Fruit fly (Drosophila melanogaster): ENCODE measurements around the gene Arts.
A peak's percentile ranks its signal among the peaks of the same experiment; 100 is the strongest.

Arts gene

dm6 chr3L:16594922-16595518, 7.6 kb upstream of the Arts start, which contains the start of the genes spd-2 and Apl:
Gene spd-2 (minus strand): TSS chr3L:16595014.
Gene Apl (plus strand): TSS chr3L:16595181.
- TF ChIP-seq Pif1A (GFP tag; optimal IDR thresholded peaks at IDR 0.05) (no peak), CG4496 (GFP tag; IDR thresholded peaks at IDR 0.05) (no peak), fd96Ca (GFP tag; IDR thresholded peaks at IDR 0.05) (no peak), CG13204 (GFP tag; optimal IDR thresholded peaks at IDR 0.05) (no peak), CG14655 (GFP tag; optimal IDR thresholded peaks at IDR 0.05) (no peak), CG9948 (tag; optimal IDR thresholded peaks at IDR 0.05) (no peak), D1 (tag; optimal IDR thresholded peaks at IDR 0.05) (no peak), Snoo (tag; optimal IDR thresholded peaks at IDR 0.05) (no peak), CG8159 (tag; optimal IDR thresholded peaks at IDR 0.05) (no peak), gl (tag; optimal IDR thresholded peaks at IDR 0.05) (no peak), EcR (GFP tag; optimal IDR thresholded peaks at IDR 0.05) (no peak), CG10348 (GFP tag; IDR thresholded peaks at IDR 0.05) (no peak), CG32121 (GFP tag; IDR thresholded peaks at IDR 0.05) (no peak), Pif1B (GFP tag; optimal IDR thresholded peaks at IDR 0.05) (no peak), rn (GFP tag; IDR thresholded peaks at IDR 0.05) (no peak), CG34367 (tag; optimal IDR thresholded peaks at IDR 0.05) (no peak)

DNA sequence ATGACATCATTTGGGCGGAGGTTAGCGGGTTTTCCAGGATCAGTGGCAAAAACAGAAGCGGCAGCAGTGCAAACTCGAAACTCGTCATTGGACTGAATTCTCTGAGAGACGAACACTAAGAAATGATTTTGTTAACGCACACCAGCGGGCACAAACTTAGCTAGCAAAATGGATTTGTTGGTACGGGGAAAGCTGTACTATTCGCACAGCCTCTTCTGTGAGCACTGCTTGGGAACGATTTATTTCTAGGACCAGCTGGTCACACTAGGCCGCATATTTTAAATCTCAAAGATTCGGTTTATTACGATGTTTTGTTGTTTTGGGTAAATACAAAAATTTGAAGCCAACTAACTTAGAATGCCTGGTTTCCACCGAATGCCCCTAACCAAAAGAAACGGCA, 6.5 kb downstream of the Arts start, which contains the start of gene CG4098:
Gene CG4098, minus strand, starts transcription at position 228 of the 400 bp plus-strand sequence.
- peak; percentile 83 for TF ChIP-seq Ets98B (GFP tag; IDR thresholded peaks at IDR 0.05)
- TF ChIP-seq EcR (GFP tag; optimal IDR thresholded peaks at IDR 0.05), result no peak
- TF ChIP-seq Pif1B (GFP tag; optimal IDR thresholded peaks at IDR 0.05), result peak; percentile 20
- TF ChIP-seq CG14655 (GFP tag; optimal IDR thresholded peaks at IDR 0.05), result peak; percentile 27
- TF ChIP-seq rn (GFP tag; IDR thresholded peaks at IDR 0.05), result peak; percentile 55; the same call in 1 of the 2 replicates
- peak; percentile 14 for TF ChIP-seq CG8301 (tag; optimal IDR thresholded peaks at IDR 0.05)
- peak; percentile 37 for TF ChIP-seq Snoo (tag; optimal IDR thresholded peaks at IDR 0.05)
- peak; percentile 47 for TF ChIP-seq Pif1A (GFP tag; optimal IDR thresholded peaks at IDR 0.05)
- no peak for TF ChIP-seq CG9948 (tag; optimal IDR thresholded peaks at IDR 0.05)
- TF ChIP-seq CG12605 (GFP tag; IDR thresholded peaks at IDR 0.05), result peak; percentile 67
- peak; percentile 34 for TF ChIP-seq CG34367 (tag; optimal IDR thresholded peaks at IDR 0.05)
- peak; percentile 84 for TF ChIP-seq CG4496 (GFP tag; IDR thresholded peaks at IDR 0.05)
- no peak for TF ChIP-seq D1 (tag; optimal IDR thresholded peaks at IDR 0.05)
- TF ChIP-seq CG32121 (GFP tag; IDR thresholded peaks at IDR 0.05), result peak; percentile 71
- no peak for TF ChIP-seq CG10348 (GFP tag; IDR thresholded peaks at IDR 0.05)
- TF ChIP-seq CG8159 (tag; optimal IDR thresholded peaks at IDR 0.05), result peak; percentile 30
- peak; percentile 47 for TF ChIP-seq CG15710 (tag; optimal IDR thresholded peaks at IDR 0.05)
- TF ChIP-seq fd96Ca (GFP tag; IDR thresholded peaks at IDR 0.05), result peak; percentile 83
- no peak for TF ChIP-seq gl (tag; optimal IDR thresholded peaks at IDR 0.05)
- TF ChIP-seq CG13204 (GFP tag; optimal IDR thresholded peaks at IDR 0.05), result no peak
- TF ChIP-seq CG17806 (tag; optimal IDR thresholded peaks at IDR 0.05), result peak; percentile 42

DNA sequence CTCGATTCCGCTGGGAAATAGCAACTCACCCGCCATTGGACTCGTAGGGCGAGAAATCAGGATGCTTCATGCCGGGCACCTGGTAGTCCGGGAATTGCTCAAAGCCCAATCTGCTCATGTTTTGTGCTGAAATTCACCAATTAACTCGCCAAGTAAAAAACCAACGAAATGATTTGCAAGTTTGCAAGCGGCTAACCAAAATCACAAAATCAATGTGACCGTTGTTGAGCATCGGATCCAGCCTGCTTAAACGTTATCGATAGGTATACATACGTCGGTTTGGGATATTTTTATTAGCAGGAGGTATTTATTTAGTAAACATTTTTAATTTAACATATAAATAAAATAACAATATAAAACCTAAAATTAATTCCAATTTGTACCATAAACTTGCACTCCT, 7.5 kb downstream of the Arts start, which contains the start of gene Prosbeta6:
Gene Prosbeta6, minus strand, starts transcription at position 218 of the 400 bp plus-strand sequence.
- TF ChIP-seq CG4496 (GFP tag; IDR thresholded peaks at IDR 0.05), result no peak
- no peak for TF ChIP-seq CG15710 (tag; optimal IDR thresholded peaks at IDR 0.05)
- no peak for TF ChIP-seq CG8301 (tag; optimal IDR thresholded peaks at IDR 0.05)
- no peak for TF ChIP-seq gl (tag; optimal IDR thresholded peaks at IDR 0.05)
- no peak for TF ChIP-seq Pif1A (GFP tag; optimal IDR thresholded peaks at IDR 0.05)
- no peak for TF ChIP-seq Snoo (tag; optimal IDR thresholded peaks at IDR 0.05)
- no peak for TF ChIP-seq CG32121 (GFP tag; IDR thresholded peaks at IDR 0.05)
- no peak for TF ChIP-seq CG34367 (tag; optimal IDR thresholded peaks at IDR 0.05)
- TF ChIP-seq CG10348 (GFP tag; IDR thresholded peaks at IDR 0.05), result no peak
- no peak for TF ChIP-seq EcR (GFP tag; optimal IDR thresholded peaks at IDR 0.05)

DNA sequence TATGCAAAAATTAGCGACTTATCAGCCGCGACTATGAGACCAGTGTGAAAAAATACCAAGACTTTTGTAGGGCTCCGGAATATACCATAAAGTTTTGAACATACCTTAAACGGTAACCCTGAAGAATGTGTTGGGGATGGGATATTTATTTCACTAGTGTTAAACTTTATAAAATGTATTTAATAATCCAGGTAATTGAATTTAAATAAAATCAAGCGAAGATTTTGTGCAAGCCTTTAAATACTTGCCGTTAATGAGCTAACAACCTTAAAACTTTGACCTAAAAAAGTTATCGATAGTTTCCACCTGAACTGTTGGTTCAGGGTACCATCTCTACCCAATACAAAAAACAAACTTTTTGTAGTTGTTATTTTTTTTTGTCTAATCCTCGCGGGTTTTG, 9.5 kb downstream of the Arts start, which contains the start of gene CG4101:
Gene CG4101, plus strand, starts transcription at position 335 of the 400 bp plus-strand sequence.
- TF ChIP-seq CG9948 (tag; optimal IDR thresholded peaks at IDR 0.05) (peak; percentile 50), Ets98B (GFP tag; IDR thresholded peaks at IDR 0.05) (peak; percentile 79), CG12605 (GFP tag; IDR thresholded peaks at IDR 0.05) (no peak), CG17806 (tag; optimal IDR thresholded peaks at IDR 0.05) (peak; percentile 69), CG4496 (GFP tag; IDR thresholded peaks at IDR 0.05) (peak; percentile 80), CG14655 (GFP tag; optimal IDR thresholded peaks at IDR 0.05) (peak; percentile 64), CG15710 (tag; optimal IDR thresholded peaks at IDR 0.05) (peak; percentile 79), rn (GFP tag; IDR thresholded peaks at IDR 0.05) (no peak; the same call in none of the 2 replicates), fd96Ca (GFP tag; IDR thresholded peaks at IDR 0.05) (peak; percentile 74), CG13204 (GFP tag; optimal IDR thresholded peaks at IDR 0.05) (no peak), Pif1A (GFP tag; optimal IDR thresholded peaks at IDR 0.05) (peak; percentile 71), CG8159 (tag; optimal IDR thresholded peaks at IDR 0.05) (peak; percentile 69), gl (tag; optimal IDR thresholded peaks at IDR 0.05) (peak; percentile 45), Snoo (tag; optimal IDR thresholded peaks at IDR 0.05) (peak; percentile 70), D1 (tag; optimal IDR thresholded peaks at IDR 0.05) (no peak), CG32121 (GFP tag; IDR thresholded peaks at IDR 0.05) (peak; percentile 76; the same call in 1 of the 2 replicates), EcR (GFP tag; optimal IDR thresholded peaks at IDR 0.05) (no peak), CG10348 (GFP tag; IDR thresholded peaks at IDR 0.05) (0 out of 2 replicates have a peak, but pooled peaks have one; percentile 52), CG8301 (tag; optimal IDR thresholded peaks at IDR 0.05) (peak; percentile 60), Pif1B (GFP tag; optimal IDR thresholded peaks at IDR 0.05) (peak; percentile 56), CG34367 (tag; optimal IDR thresholded peaks at IDR 0.05) (peak; percentile 59)

DNA sequence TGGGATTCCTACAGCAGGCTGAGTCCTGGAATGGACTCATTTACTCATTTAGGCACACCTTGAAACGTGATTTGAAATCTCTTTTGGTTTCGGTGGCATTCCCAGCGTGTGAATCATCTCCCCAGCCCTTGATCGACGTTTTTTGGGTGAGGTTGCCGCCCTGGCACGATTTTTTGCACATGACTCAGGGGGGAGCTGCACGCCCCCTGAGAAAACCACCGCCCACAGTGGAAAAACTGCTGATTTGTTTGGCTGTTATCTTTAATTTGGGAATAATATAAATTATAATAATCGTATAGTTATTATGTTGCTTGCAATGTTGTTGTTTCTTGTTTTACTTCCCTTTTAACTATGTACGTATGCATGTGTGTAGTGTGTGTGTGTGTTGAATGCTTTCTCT, 10.3 kb downstream of the Arts start:
- TF ChIP-seq fd96Ca (GFP tag; IDR thresholded peaks at IDR 0.05) (peak; percentile 21; the same call in 1 of the 3 replicates), EcR (GFP tag; optimal IDR thresholded peaks at IDR 0.05) (peak; percentile 75), CG8301 (tag; optimal IDR thresholded peaks at IDR 0.05) (no peak), CG9948 (tag; optimal IDR thresholded peaks at IDR 0.05) (no peak), gl (tag; optimal IDR thresholded peaks at IDR 0.05) (no peak)

All from whole organism, pupa.